Worm (Caenorhabditis elegans) whole organism, late embryonic: ENCODE measurements around the gene sad-1.

Source experiments
- C08G9.2 ChIP-seq: sonication (generic microtip); optimal IDR thresholded peaks from 2 replicates; lab custom pipeline; 2016; ENCODE audit warnings: mild to moderate bottlenecking, missing genetic modification characterization, moderate library complexity, missing compliant biosample characterization
- C38D4.7 ChIP-seq: fragments of 200-800 bp; sonication (Bioruptor generic); optimal IDR thresholded peaks from 2 replicates; lab custom pipeline; 2018; ENCODE audit warnings: mild to moderate bottlenecking, missing genetic modification characterization, moderate library complexity, missing compliant biosample characterization
- F13H6.1 ChIP-seq: sonication (generic microtip); optimal IDR thresholded peaks from 2 replicates; lab custom pipeline; 2016; ENCODE audit warnings: missing genetic modification characterization, missing compliant biosample characterization
- K02D7.2 ChIP-seq: sonication (generic microtip); optimal IDR thresholded peaks from 2 replicates; lab custom pipeline; 2017; ENCODE audit warnings: mild to moderate bottlenecking, missing genetic modification characterization, missing compliant biosample characterization
- K09A11.1 ChIP-seq: sonication (generic microtip); optimal IDR thresholded peaks from 2 replicates; lab custom pipeline; 2017; ENCODE audit warnings: antibody characterized with exemption, mild to moderate bottlenecking, missing genetic modification characterization, missing compliant biosample characterization; ENCODE audit not compliant: insufficient read depth
- T23F11.4 ChIP-seq: fragments of 200-800 bp; sonication (Bioruptor generic); optimal IDR thresholded peaks from 2 replicates; lab custom pipeline; 2018; ENCODE audit warnings: mild to moderate bottlenecking, missing genetic modification characterization, missing compliant biosample characterization
- Y22D7AL.16 ChIP-seq: sonication (generic microtip); optimal IDR thresholded peaks from 2 replicates; lab custom pipeline; 2016; ENCODE audit warnings: missing genetic modification characterization, missing compliant biosample characterization
- ahr-1 ChIP-seq: sonication (generic microtip); optimal IDR thresholded peaks from 2 replicates; lab custom pipeline; 2016; ENCODE audit warnings: missing genetic modification characterization, missing compliant biosample characterization
- ama-1 ChIP-seq: fragments of 150-350 bp; optimal IDR thresholded peaks from 2 replicates; lab custom pipeline; 2014
- ceh-14 ChIP-seq: sonication (generic microtip); optimal IDR thresholded peaks from 2 replicates; lab custom pipeline; 2016; ENCODE audit warnings: missing genotype, missing genetic modification characterization, missing compliant biosample characterization
- ceh-19 ChIP-seq: fragments of 200-800 bp; sonication (Bioruptor generic); optimal IDR thresholded peaks from 2 replicates; lab custom pipeline; 2018; ENCODE audit warnings: mild to moderate bottlenecking, missing genetic modification characterization, missing compliant biosample characterization
- ceh-22 ChIP-seq: sonication (generic microtip); optimal IDR thresholded peaks from 2 replicates; lab custom pipeline; 2017; ENCODE audit warnings: missing biosample characterization, missing genetic modification characterization
- ceh-24 ChIP-seq: sonication (generic microtip); optimal IDR thresholded peaks from 2 replicates; lab custom pipeline; 2016; ENCODE audit warnings: mild to moderate bottlenecking, missing genetic modification characterization, missing compliant biosample characterization
- ceh-30 ChIP-seq: fragments of 150-350 bp; optimal IDR thresholded peaks from 2 replicates; lab custom pipeline; 2014; ENCODE audit warnings: missing biosample characterization, missing genetic modification characterization
- ceh-6 ChIP-seq: fragments of 200-800 bp; sonication (Bioruptor generic); optimal IDR thresholded peaks from 2 replicates; lab custom pipeline; 2018; ENCODE audit warnings: mild to moderate bottlenecking, missing genetic modification characterization, missing compliant biosample characterization
- che-1 ChIP-seq: sonication (generic microtip); optimal IDR thresholded peaks from 2 replicates; lab custom pipeline; 2016; ENCODE audit warnings: mild to moderate bottlenecking, missing genetic modification characterization, missing compliant biosample characterization
- dmd-4 ChIP-seq: sonication (generic microtip); optimal IDR thresholded peaks from 2 replicates; lab custom pipeline; 2016; ENCODE audit warnings: borderline replicate concordance, missing genetic modification characterization, missing compliant biosample characterization
- elt-4 ChIP-seq: sonication (generic microtip); optimal IDR thresholded peaks from 2 replicates; lab custom pipeline; 2016; ENCODE audit warnings: missing genetic modification characterization, missing compliant biosample characterization
- fax-1 ChIP-seq: sonication (generic microtip); optimal IDR thresholded peaks from 2 replicates; lab custom pipeline; 2016; ENCODE audit warnings: missing genotype, missing genetic modification characterization, missing compliant biosample characterization
- fkh-10 ChIP-seq: fragments of 150-350 bp; optimal IDR thresholded peaks from 2 replicates; lab custom pipeline; 2014; ENCODE audit warnings: missing biosample characterization, missing genetic modification reagents, missing genetic modification characterization
- fkh-6 ChIP-seq: sonication (generic microtip); optimal IDR thresholded peaks from 2 replicates; lab custom pipeline; 2016; ENCODE audit warnings: missing genetic modification characterization, missing compliant biosample characterization
- hlh-30 ChIP-seq: sonication (generic microtip); optimal IDR thresholded peaks from 2 replicates; lab custom pipeline; 2017; ENCODE audit warnings: antibody characterized with exemption, missing genetic modification characterization, missing compliant biosample characterization; ENCODE audit not compliant: insufficient read depth
- hlh-6 ChIP-seq: sonication (generic microtip); optimal IDR thresholded peaks from 2 replicates; lab custom pipeline; 2016; ENCODE audit warnings: missing genotype, missing genetic modification characterization, missing compliant biosample characterization
- hlh-8 ChIP-seq: sonication (generic microtip); optimal IDR thresholded peaks from 2 replicates; lab custom pipeline; 2016; ENCODE audit warnings: missing genotype, missing genetic modification characterization, missing compliant biosample characterization
- lim-6 ChIP-seq: sonication (generic microtip); optimal IDR thresholded peaks from 2 replicates; lab custom pipeline; 2016; ENCODE audit warnings: missing genetic modification characterization, missing compliant biosample characterization
- madf-2 ChIP-seq: sonication (generic microtip); optimal IDR thresholded peaks from 2 replicates; lab custom pipeline; 2017; ENCODE audit warnings: missing genetic modification characterization, missing compliant biosample characterization
- mec-3 ChIP-seq: sonication (generic microtip); optimal IDR thresholded peaks from 2 replicates; lab custom pipeline; 2016; ENCODE audit warnings: borderline replicate concordance, missing genetic modification characterization, missing compliant biosample characterization
- nhr-11 ChIP-seq: fragments of 150-350 bp; optimal IDR thresholded peaks from 2 replicates; lab custom pipeline; 2014; ENCODE audit warnings: missing biosample characterization, missing genetic modification characterization
- nhr-232 ChIP-seq: sonication (generic microtip); optimal IDR thresholded peaks from 2 replicates; lab custom pipeline; 2016; ENCODE audit warnings: missing genetic modification characterization, missing compliant biosample characterization
- npax-4 ChIP-seq: sonication (generic microtip); optimal IDR thresholded peaks from 2 replicates; lab custom pipeline; 2016; ENCODE audit warnings: missing genetic modification characterization, missing compliant biosample characterization
- odd-2 ChIP-seq: sonication (generic microtip); optimal IDR thresholded peaks from 2 replicates; lab custom pipeline; 2017; ENCODE audit warnings: antibody characterized with exemption, mild to moderate bottlenecking, missing genetic modification characterization, missing compliant biosample characterization
- pag-3 ChIP-seq: sonication (generic microtip); optimal IDR thresholded peaks from 2 replicates; lab custom pipeline; 2016; ENCODE audit warnings: missing compliant biosample characterization, missing genetic modification characterization, borderline replicate concordance
- pat-9 ChIP-seq: fragments of 200-800 bp; sonication (Bioruptor generic); optimal IDR thresholded peaks from 2 replicates; lab custom pipeline; 2018; ENCODE audit warnings: mild to moderate bottlenecking, missing genetic modification characterization, moderate library complexity, missing compliant biosample characterization
- pha-2 ChIP-seq: sonication (generic microtip); optimal IDR thresholded peaks from 2 replicates; lab custom pipeline; 2017; ENCODE audit warnings: mild to moderate bottlenecking, missing genetic modification characterization, missing compliant biosample characterization
- pqm-1 ChIP-seq: sonication (generic microtip); optimal IDR thresholded peaks from 2 replicates; lab custom pipeline; 2016; ENCODE audit warnings: missing genetic modification characterization, missing compliant biosample characterization
- sox-2 ChIP-seq: fragments of 200-800 bp; sonication (Bioruptor generic); IDR thresholded peaks from 2 replicates; pipeline ENCODE4 v1.3.6; 2022; ENCODE audit warnings: missing genetic modification reagents, missing genetic modification characterization, missing compliant biosample characterization
- tbx-2 ChIP-seq: sonication (generic microtip); optimal IDR thresholded peaks from 2 replicates; lab custom pipeline; 2016; ENCODE audit warnings: missing genetic modification characterization, missing compliant biosample characterization
- tbx-7 ChIP-seq: sonication (generic microtip); optimal IDR thresholded peaks from 2 replicates; lab custom pipeline; 2016; ENCODE audit warnings: missing genotype, missing genetic modification characterization, missing compliant biosample characterization
- ttx-3 ChIP-seq: sonication (generic microtip); optimal IDR thresholded peaks from 2 replicates; lab custom pipeline; 2016; ENCODE audit warnings: missing genetic modification reagents, missing genetic modification characterization, missing compliant biosample characterization
- unc-3 ChIP-seq, 2 experiments: fragments of 200-800 bp in 1 of 2; sonication (Bioruptor generic) in 1 of 2; sonication (generic microtip) in 1 of 2; conservative IDR thresholded peaks in 1 of 2; optimal IDR thresholded peaks in 1 of 2; 2 replicates each; pipeline versions ENCODE4 v1.3.6 to Lab custom; 2016 to 2022; ENCODE audit warnings: missing compliant biosample characterization in 2 of 2, missing genetic modification characterization in 2 of 2, missing genetic modification reagents in 1 of 2
- unc-42 ChIP-seq: sonication (generic microtip); optimal IDR thresholded peaks from 2 replicates; lab custom pipeline; 2016; ENCODE audit warnings: missing genotype, missing genetic modification characterization, missing compliant biosample characterization
- unc-86 ChIP-seq: sonication (generic microtip); optimal IDR thresholded peaks from 2 replicates; lab custom pipeline; 2016; ENCODE audit warnings: missing genetic modification characterization, missing compliant biosample characterization
- zip-5 ChIP-seq: sonication (generic microtip); optimal IDR thresholded peaks from 2 replicates; lab custom pipeline; 2016; ENCODE audit warnings: missing genetic modification characterization, missing compliant biosample characterization
- ztf-16 ChIP-seq: sonication (generic microtip); optimal IDR thresholded peaks from 2 replicates; lab custom pipeline; 2017; ENCODE audit warnings: missing genetic modification characterization, missing compliant biosample characterization

sad-1 gene

ce11 chrX:13511796-13512195 is 11.3 kb upstream of the sad-1 start (continued):
- peak; percentile 54 for TF ChIP-seq ahr-1 (tag; lab: Kevin White, UChicago)
- peak; percentile 67 for TF ChIP-seq unc-3 (GFP tag; conservative IDR thresholded peaks at IDR 0.05; lab: Robert Waterston, UW)
- TF ChIP-seq unc-3 (tag; optimal IDR thresholded peaks at IDR 0.05; lab: Kevin White, UChicago) = peak; percentile 71
- TF ChIP-seq ztf-16 = peak; percentile 74
- TF ChIP-seq nhr-232 = peak; percentile 70
- TF ChIP-seq sox-2 (GFP tag; lab: Robert Waterston, UW) = peak; percentile 78
- peak; percentile 68 for TF ChIP-seq ttx-3 (tag; lab: Kevin White, UChicago)
- TF ChIP-seq K02D7.2 (tag; lab: Kevin White, UChicago) = no peak
- TF ChIP-seq pat-9 = peak; percentile 64
- peak; percentile 72 for TF ChIP-seq ceh-19
- TF ChIP-seq zip-5 (tag; lab: Kevin White, UChicago) = peak; percentile 30
- no peak for TF ChIP-seq ama-1 (lab: Kevin White, UChicago)
- peak; percentile 67 for TF ChIP-seq C08G9.2
- TF ChIP-seq fkh-6 (tag; lab: Kevin White, UChicago) = peak; percentile 77
- peak; percentile 85 for TF ChIP-seq ceh-6 (GFP tag; lab: Kevin White, UChicago)
- TF ChIP-seq Y22D7AL.16 (tag; lab: Kevin White, UChicago) = peak; percentile 57
- TF ChIP-seq C38D4.7 (GFP tag; lab: Kevin White, UChicago) = peak; percentile 79
- peak; percentile 56 for TF ChIP-seq odd-2 (tag; lab: Kevin White, UChicago)
- TF ChIP-seq che-1 (tag; lab: Kevin White, UChicago) = peak; percentile 76
- TF ChIP-seq dmd-4 (tag; lab: Kevin White, UChicago) = no peak
- TF ChIP-seq tbx-7 (tag; lab: Kevin White, UChicago) = peak; percentile 4
- TF ChIP-seq elt-4 = no peak
- no peak for TF ChIP-seq lim-6
- no peak for TF ChIP-seq nhr-11 (tag; lab: Kevin White, UChicago)
- TF ChIP-seq fax-1 (tag; lab: Kevin White, UChicago) = peak; percentile 29
- peak; percentile 24 for TF ChIP-seq unc-42 (tag; lab: Kevin White, UChicago)
- TF ChIP-seq ceh-24 (tag; lab: Kevin White, UChicago) = peak; percentile 55
- peak; percentile 70 for TF ChIP-seq hlh-8 (tag; lab: Kevin White, UChicago)
- peak; percentile 78 for TF ChIP-seq hlh-6 (tag; lab: Kevin White, UChicago)
- peak; percentile 67 for TF ChIP-seq npax-4 (tag; lab: Kevin White, UChicago)
- no peak for TF ChIP-seq fkh-10 (GFP tag; lab: Kevin White, UChicago)
- peak; percentile 72 for TF ChIP-seq unc-86 (tag; lab: Kevin White, UChicago)
- peak; percentile 68 for TF ChIP-seq ceh-14 (tag; lab: Kevin White, UChicago)
- TF ChIP-seq pag-3 (tag; lab: Kevin White, UChicago) = no peak
- TF ChIP-seq K09A11.1 (tag; lab: Kevin White, UChicago) = peak; percentile 46
- TF ChIP-seq hlh-30 = peak; percentile 41
- TF ChIP-seq mec-3 = no peak
- TF ChIP-seq madf-2 (tag; lab: Kevin White, UChicago) = peak; percentile 72
- TF ChIP-seq tbx-2 (tag; lab: Kevin White, UChicago) = peak; percentile 70
- TF ChIP-seq pqm-1 (tag; lab: Kevin White, UChicago) = no peak
- peak; percentile 4 for TF ChIP-seq ceh-30 (tag; lab: Kevin White, UChicago)
- peak; percentile 23 for TF ChIP-seq pha-2 (tag; lab: Kevin White, UChicago)
- peak; percentile 77 for TF ChIP-seq T23F11.4
- no peak for TF ChIP-seq ceh-22
- peak; percentile 52 for TF ChIP-seq F13H6.1 (tag; lab: Kevin White, UChicago)
